Worm (Caenorhabditis elegans): ENCODE measurements around the gene Y38E10A.24.

The Y38E10A.24 gene

ce11 chrII:12640370-12640769, 38.5 kb upstream of the Y38E10A.24 start, which contains the start of gene nhr-235:
nhr-235 (plus strand) TSS chrII:12640670.
- TF ChIP-seq dsc-1 (tag; optimal IDR thresholded peaks at IDR 0.05): no peak
- no peak for TF ChIP-seq mdl-1 (tag; optimal IDR thresholded peaks at IDR 0.05)
- no peak for TF ChIP-seq unc-86 (tag; optimal IDR thresholded peaks at IDR 0.05)
- TF ChIP-seq ama-1 (optimal IDR thresholded peaks at IDR 0.05): no peak
- no peak for TF ChIP-seq nhr-20 (tag; optimal IDR thresholded peaks at IDR 0.05)
- TF ChIP-seq swsn-7 (tag; optimal IDR thresholded peaks at IDR 0.05): no peak
- TF ChIP-seq C04F5.9 (tag; optimal IDR thresholded peaks at IDR 0.05): no peak
- TF ChIP-seq nhr-84 (tag; optimal IDR thresholded peaks at IDR 0.05): no peak
- TF ChIP-seq aly-2 (tag; optimal IDR thresholded peaks at IDR 0.05): no peak
- no peak for TF ChIP-seq pqm-1 (tag; optimal IDR thresholded peaks at IDR 0.05)
- no peak for TF ChIP-seq elt-3 (tag; optimal IDR thresholded peaks at IDR 0.05)
- TF ChIP-seq ztf-4 (tag; optimal IDR thresholded peaks at IDR 0.05): no peak
- TF ChIP-seq unc-30 (tag; optimal IDR thresholded peaks at IDR 0.05): no peak
- no peak for TF ChIP-seq C16A3.4 (tag; optimal IDR thresholded peaks at IDR 0.05)
- no peak for TF ChIP-seq mep-1 (tag; optimal IDR thresholded peaks at IDR 0.05)
- TF ChIP-seq nhr-11 (tag; optimal IDR thresholded peaks at IDR 0.05): no peak
- no peak for TF ChIP-seq sptf-1 (tag; optimal IDR thresholded peaks at IDR 0.05)
- no peak for TF ChIP-seq hlh-4 (tag; optimal IDR thresholded peaks at IDR 0.05)

ce11 chrII:12654447-12654846, 24.4 kb upstream of the Y38E10A.24 start, which contains the start of gene rgs-4:
rgs-4 (plus strand) TSS chrII:12654747.
- TF ChIP-seq efl-1 (optimal IDR thresholded peaks at IDR 0.05) (no peak), efl-1 (GFP tag; optimal IDR thresholded peaks at IDR 0.05 in 1 of 2) (no peak), sup-37 (GFP tag; optimal IDR thresholded peaks at IDR 0.05) (no peak), pqm-1 (tag; optimal IDR thresholded peaks at IDR 0.05) (no peak), efl-3 (GFP tag; optimal IDR thresholded peaks at IDR 0.05) (no peak), grh-1 (GFP tag; IDR thresholded peaks at IDR 0.05) (no peak)

ce11 chrII:12655816-12656215, 23.0 kb upstream of the Y38E10A.24 start:
- TF ChIP-seq nhr-237 (tag; optimal IDR thresholded peaks at IDR 0.05): no peak
- no peak for TF ChIP-seq fkh-10 (GFP tag; optimal IDR thresholded peaks at IDR 0.05)
- no peak for TF ChIP-seq ets-5 (GFP tag; IDR thresholded peaks at IDR 0.05)
- no peak for TF ChIP-seq nhr-19 (GFP tag; conservative IDR thresholded peaks at IDR 0.05)
- peak; percentile 77 for TF ChIP-seq dsc-1 (tag; optimal IDR thresholded peaks at IDR 0.05)
- no peak for TF ChIP-seq mab-9 (GFP tag; IDR thresholded peaks at IDR 0.05)
- TF ChIP-seq fkh-8 (tag; optimal IDR thresholded peaks at IDR 0.05): peak; percentile 19
- no peak for TF ChIP-seq snu-23 (GFP tag; optimal IDR thresholded peaks at IDR 0.05)
- no peak for TF ChIP-seq ces-1 (GFP tag; optimal IDR thresholded peaks at IDR 0.05)

- TF ChIP-seq fkh-4 (tag; optimal IDR thresholded peaks at IDR 0.05; ENCODE audit: borderline replicate concordance) (no peak), lin-14 (GFP tag; optimal IDR thresholded peaks at IDR 0.05) (peak; percentile 52)
Measured at ce11 chrII:12657620-12658019, 21.2 kb upstream of the Y38E10A.24 start.

DNA sequence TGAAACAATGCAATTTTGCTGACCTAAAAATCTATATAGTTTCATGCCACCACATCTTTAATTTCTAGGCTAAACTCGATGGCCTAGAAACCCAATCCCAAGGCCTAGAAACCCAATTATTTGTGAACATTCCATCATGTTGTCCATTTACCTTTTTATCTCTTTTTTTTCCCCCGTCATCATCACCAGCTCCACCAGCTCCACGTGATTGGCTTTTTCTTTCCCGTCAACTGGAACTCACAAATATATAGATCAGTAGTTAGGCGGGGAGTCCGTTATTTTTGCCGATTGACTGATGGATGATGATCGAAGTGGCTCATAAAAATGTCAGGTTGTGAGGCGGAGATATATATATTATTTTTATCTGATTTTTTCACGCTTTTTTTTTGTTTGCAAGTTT, 20.4 kb upstream of the Y38E10A.24 start:
- TF ChIP-seq fos-1 (tag; optimal IDR thresholded peaks at IDR 0.05) (no peak), F16B12.6 (tag; optimal IDR thresholded peaks at IDR 0.05) (no peak), lsy-2 (tag; optimal IDR thresholded peaks at IDR 0.05) (peak in 1 of 2 experiments; percentile 22), mef-2 (tag; optimal IDR thresholded peaks at IDR 0.05) (no peak), nhr-11 (tag; optimal IDR thresholded peaks at IDR 0.05) (no peak), mdl-1 (tag; optimal IDR thresholded peaks at IDR 0.05) (peak in 1 of 2 experiments; percentile 23), nhr-237 (tag; optimal IDR thresholded peaks at IDR 0.05) (no peak), alr-1 (tag; optimal IDR thresholded peaks at IDR 0.05; ENCODE audit: borderline replicate concordance) (no peak), snpc-4 (tag; optimal IDR thresholded peaks at IDR 0.05) (peak; percentile 6), lin-14 (GFP tag; optimal IDR thresholded peaks at IDR 0.05) (peak; percentile 36), vab-15 (tag; optimal IDR thresholded peaks at IDR 0.05) (no peak), nhr-90 (tag; optimal IDR thresholded peaks at IDR 0.05; ENCODE audit: poor library complexity) (no peak), grh-1 (GFP tag; IDR thresholded peaks at IDR 0.05) (no peak), ets-5 (GFP tag; IDR thresholded peaks at IDR 0.05) (no peak), nhr-20 (tag; optimal IDR thresholded peaks at IDR 0.05) (no peak), nhr-77 (tag; optimal IDR thresholded peaks at IDR 0.05) (no peak), zip-4 (GFP tag; optimal IDR thresholded peaks at IDR 0.05) (no peak), rnt-1 (tag; optimal IDR thresholded peaks at IDR 0.05) (peak; percentile 40), C16A3.4 (tag; optimal IDR thresholded peaks at IDR 0.05) (no peak), C34B4.2 (tag; optimal IDR thresholded peaks at IDR 0.05) (no peak), hlh-17 (GFP tag; optimal IDR thresholded peaks at IDR 0.05; ENCODE audit: borderline replicate concordance) (no peak), nhr-19 (GFP tag; conservative IDR thresholded peaks at IDR 0.05) (no peak), C04F5.9 (tag; optimal IDR thresholded peaks at IDR 0.05) (no peak), egl-13 (tag; optimal IDR thresholded peaks at IDR 0.05) (no peak)
